Worm (Caenorhabditis elegans) whole organism, L3 larva: ENCODE data around the gene R10E9.3.
A peak's percentile ranks its signal among the peaks of the same experiment; 100 is the strongest.

ENCODE experiments used
- egl-27 ChIP-seq: sonication (generic microtip); optimal IDR thresholded peaks from 4 replicates; lab custom pipeline; 2017; ENCODE audit warnings: missing biosample characterization, missing genetic modification reagents, missing genetic modification characterization
- fkh-10 ChIP-seq: sonication (generic microtip); optimal IDR thresholded peaks from 2 replicates; lab custom pipeline; 2017; ENCODE audit warnings: missing biosample characterization, missing genetic modification reagents, missing genetic modification characterization
- lin-39 ChIP-seq: fragments of 150-350 bp; optimal IDR thresholded peaks from 2 replicates; lab custom pipeline; 2018; ENCODE audit warnings: missing biosample characterization, missing genetic modification reagents, missing genetic modification characterization
- nhr-77 ChIP-seq: fragments of 150-350 bp; optimal IDR thresholded peaks from 2 replicates; lab custom pipeline; 2014; ENCODE audit warnings: missing biosample characterization, missing genetic modification characterization
- pha-4 ChIP-seq: fragments of 150-350 bp; optimal IDR thresholded peaks from 2 replicates; lab custom pipeline; 2014; ENCODE audit warnings: missing biosample characterization, missing genetic modification reagents, missing genetic modification characterization
- tbx-2 ChIP-seq: sonication (generic microtip); optimal IDR thresholded peaks from 2 replicates; lab custom pipeline; 2016; ENCODE audit warnings: mild to moderate bottlenecking, missing genetic modification characterization, missing compliant biosample characterization
- unc-39 ChIP-seq: sonication (generic microtip); optimal IDR thresholded peaks from 4 replicates; lab custom pipeline; 2017; ENCODE audit warnings: missing biosample characterization, missing genetic modification characterization
- unc-62 ChIP-seq: fragments of 150-350 bp; sonication (generic microtip); optimal IDR thresholded peaks from 4 replicates; lab custom pipeline; 2014; ENCODE audit warnings: missing biosample characterization, missing genetic modification reagents, missing genetic modification characterization

DNA sequence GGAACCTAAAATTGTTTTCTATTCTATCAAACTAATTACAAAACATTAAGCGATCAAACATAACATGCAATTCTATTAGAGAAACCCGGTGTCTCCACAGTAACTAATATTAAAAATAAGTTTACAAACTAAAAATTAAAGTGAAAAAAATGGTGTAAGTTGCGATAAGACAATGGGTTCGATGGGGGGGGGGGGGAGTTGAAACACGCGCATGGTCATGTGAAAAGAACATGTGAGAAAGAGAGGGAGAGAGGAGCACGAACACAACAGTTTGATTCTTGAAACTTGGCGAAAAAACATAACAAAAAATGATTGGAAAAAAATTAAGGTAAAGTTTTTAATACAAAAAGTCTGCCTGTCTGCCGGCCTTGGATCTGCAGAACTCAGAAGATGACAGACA, 17.0 kb downstream of the R10E9.3 start:
- TF ChIP-seq nhr-77 (tag; lab: Kevin White, UChicago) = no peak
- no peak for TF ChIP-seq lin-39 (tag; lab: Kevin White, UChicago)
- TF ChIP-seq fkh-10 (GFP tag; lab: Kevin White, UChicago) = no peak
- no peak for TF ChIP-seq unc-39
- no peak for TF ChIP-seq tbx-2 (tag; lab: Kevin White, UChicago)
- no peak for TF ChIP-seq egl-27
- peak; percentile 5 for TF ChIP-seq pha-4 (tag; lab: Kevin White, UChicago)
- TF ChIP-seq unc-62 (GFP tag; lab: Kevin White, UChicago) = no peak
